Fruit fly (Drosophila melanogaster): ENCODE measurements around the gene rha.
A peak's percentile ranks its signal among the peaks of the same experiment; 100 is the strongest.

The rha gene

DNA sequence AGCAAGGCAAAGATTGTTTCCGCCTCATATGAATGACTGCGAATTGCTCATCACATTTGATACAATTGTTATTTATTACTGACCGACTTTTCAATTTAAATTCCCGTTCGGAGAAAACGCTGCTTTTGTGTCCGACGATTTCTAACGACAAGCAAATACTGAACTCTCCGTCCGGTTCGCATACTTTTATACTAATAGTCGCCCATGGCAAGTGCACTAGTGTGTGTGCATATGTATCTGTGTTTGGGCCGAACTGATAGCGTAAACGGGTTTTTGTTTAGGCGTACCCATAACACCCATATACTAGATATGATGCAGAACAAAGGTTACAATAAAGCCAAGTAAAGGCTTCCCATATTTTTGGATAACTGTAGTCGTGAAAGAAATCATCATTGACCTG lies 31.8 kb upstream of the rha start, which contains the start of gene CG10550 (continued):
- TF ChIP-seq tx (GFP tag; optimal IDR thresholded peaks at IDR 0.05), result no peak
- TF ChIP-seq oc (tag; optimal IDR thresholded peaks at IDR 0.05), result no peak
- TF ChIP-seq sens (GFP tag), result no peak
- TF ChIP-seq CG7839 (tag; optimal IDR thresholded peaks at IDR 0.05), result no peak
- TF ChIP-seq CG8924 (tag; optimal IDR thresholded peaks at IDR 0.05), result no peak
- no peak for TF ChIP-seq bsh (GFP tag; optimal IDR thresholded peaks at IDR 0.05)
- TF ChIP-seq sd (tag; optimal IDR thresholded peaks at IDR 0.05), result peak; percentile 43

dm6 chr3R:25309175-25309574 lies 30.9 kb upstream of the rha start:
- TF ChIP-seq CG15514 (GFP tag; optimal IDR thresholded peaks at IDR 0.05) (no peak), lab (GFP tag; optimal IDR thresholded peaks at IDR 0.05) (peak; percentile 53), ERR (GFP tag; optimal IDR thresholded peaks at IDR 0.05) (no peak), CG12769 (tag; optimal IDR thresholded peaks at IDR 0.05) (peak; percentile 19), mirr (GFP tag; optimal IDR thresholded peaks at IDR 0.05) (peak; percentile 64), hb (GFP tag; IDR thresholded peaks at IDR 0.05; ENCODE audit: partially characterized antibody) (no peak), CG10321 (GFP tag; IDR thresholded peaks at IDR 0.05) (no peak), sd (tag; optimal IDR thresholded peaks at IDR 0.05) (peak; percentile 3), Vsx1 (GFP tag; optimal IDR thresholded peaks at IDR 0.05) (peak; percentile 33), CG1602 (GFP tag; optimal IDR thresholded peaks at IDR 0.05) (no peak), Ets97D (GFP tag; optimal IDR thresholded peaks at IDR 0.05) (no peak), CG34376 (GFP tag; optimal IDR thresholded peaks at IDR 0.05) (peak; percentile 7), sug (tag; optimal IDR thresholded peaks at IDR 0.05) (peak; percentile 69), exex (tag; optimal IDR thresholded peaks at IDR 0.05) (peak; percentile 97), ara (GFP tag; IDR thresholded peaks at IDR 0.05) (no peak), GATAe (GFP tag; conservative IDR thresholded peaks at IDR 0.05) (0 out of 2 replicates have a peak, but pooled peaks have one; percentile 21), grn (GFP tag; optimal IDR thresholded peaks at IDR 0.05) (peak; percentile 38)

DNA sequence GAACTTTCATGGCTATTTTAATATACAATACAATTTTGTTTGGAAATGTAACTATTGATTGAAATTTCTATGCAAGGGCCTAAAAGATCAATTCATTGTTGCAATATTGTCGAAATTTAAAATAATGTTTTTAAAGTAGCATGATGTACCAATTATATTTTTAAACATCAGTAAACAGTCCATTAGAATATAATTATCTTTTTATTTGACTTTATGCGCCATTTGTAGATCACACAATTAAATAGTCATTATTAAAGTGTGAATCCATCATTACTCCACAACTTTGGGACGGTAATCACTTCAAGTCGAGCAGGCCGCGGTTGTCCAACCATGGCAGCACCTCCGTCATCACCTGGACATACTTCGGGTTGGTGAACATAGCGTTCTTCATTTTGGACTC lies 29.2 kb upstream of the rha start, which contains the start of gene CG31099:
Gene CG31099 (minus strand): TSS at position 101 of the 400 bp plus-strand sequence.
- no peak for TF ChIP-seq CG12391 (tag; optimal IDR thresholded peaks at IDR 0.05)
- no peak for TF ChIP-seq CG4730 (GFP tag; IDR thresholded peaks at IDR 0.05)
- no peak for TF ChIP-seq CG15073 (GFP tag; optimal IDR thresholded peaks at IDR 0.05)

dm6 chr3R:25312583-25312982 lies 27.5 kb upstream of the rha start:
- no peak for TF ChIP-seq CG14965 (GFP tag; optimal IDR thresholded peaks at IDR 0.05; ENCODE audit: borderline replicate concordance)
- no peak for TF ChIP-seq klu (GFP tag; IDR thresholded peaks at IDR 0.05)
- TF ChIP-seq CG34376 (GFP tag; optimal IDR thresholded peaks at IDR 0.05), result no peak
- no peak for TF ChIP-seq br (optimal IDR thresholded peaks at IDR 0.05)
- no peak for TF ChIP-seq Poxn (GFP tag; IDR thresholded peaks at IDR 0.05)
- TF ChIP-seq CG3281 (GFP tag; optimal IDR thresholded peaks at IDR 0.05), result peak; percentile 11
- no peak for TF ChIP-seq ci (GFP tag; IDR thresholded peaks at IDR 0.05)
- no peak for TF ChIP-seq CG2875 (GFP tag; optimal IDR thresholded peaks at IDR 0.05)
- TF ChIP-seq CG11504 (tag; optimal IDR thresholded peaks at IDR 0.05), result no peak
- no peak for TF ChIP-seq CG30020 (tag; optimal IDR thresholded peaks at IDR 0.05)
- no peak for TF ChIP-seq eve (GFP tag; optimal IDR thresholded peaks at IDR 0.05)
- no peak for TF ChIP-seq tup (GFP tag; optimal IDR thresholded peaks at IDR 0.05)
- no peak for TF ChIP-seq CoRest (tag; optimal IDR thresholded peaks at IDR 0.05)
- no peak for TF ChIP-seq pros (GFP tag; optimal IDR thresholded peaks at IDR 0.05)
- TF ChIP-seq sna (GFP tag; IDR thresholded peaks at IDR 0.05; ENCODE audit: partially characterized antibody), result no peak
- TF ChIP-seq odd (GFP tag; optimal IDR thresholded peaks at IDR 0.05), result no peak
- TF ChIP-seq dpn (GFP tag; optimal IDR thresholded peaks at IDR 0.05), result no peak
- TF ChIP-seq slou (GFP tag; optimal IDR thresholded peaks at IDR 0.05), result no peak
- TF ChIP-seq Nf-YA (GFP tag; IDR thresholded peaks at IDR 0.05), result no peak
- no peak for TF ChIP-seq Eip74EF (GFP tag; optimal IDR thresholded peaks at IDR 0.05)
- no peak for TF ChIP-seq Nf-YB (GFP tag; optimal IDR thresholded peaks at IDR 0.05)
- TF ChIP-seq CG7839 (tag; optimal IDR thresholded peaks at IDR 0.05), result peak; percentile 11
- TF ChIP-seq CG15479 (GFP tag; optimal IDR thresholded peaks at IDR 0.05), result no peak
